Worm (Caenorhabditis elegans) whole organism, L1 larva: ENCODE results near the gene Y54G2A.28.

Source experiments
- C04F5.9 ChIP-seq: sonication (generic microtip); optimal IDR thresholded peaks from 2 replicates; lab custom pipeline; 2016; ENCODE audit warnings: missing genetic modification characterization, missing compliant biosample characterization
- C16A3.4 ChIP-seq: fragments of 150-350 bp; optimal IDR thresholded peaks from 2 replicates; lab custom pipeline; 2014; ENCODE audit warnings: missing biosample characterization, missing genetic modification characterization
- aha-1 ChIP-seq: fragments of 150-350 bp; optimal IDR thresholded peaks from 2 replicates; lab custom pipeline; 2014; ENCODE audit warnings: missing biosample characterization, missing genetic modification characterization
- aly-2 ChIP-seq: fragments of 150-350 bp; optimal IDR thresholded peaks from 2 replicates; lab custom pipeline; 2014; ENCODE audit warnings: missing biosample characterization, missing genetic modification characterization
- ceh-90 ChIP-seq: sonication (generic microtip); optimal IDR thresholded peaks from 2 replicates; lab custom pipeline; 2016; ENCODE audit warnings: missing genetic modification characterization, missing compliant biosample characterization
- ces-1 ChIP-seq: fragments of 150-350 bp; optimal IDR thresholded peaks from 2 replicates; lab custom pipeline; 2014; ENCODE audit warnings: missing biosample characterization, missing genetic modification reagents, missing genetic modification characterization
- dsc-1 ChIP-seq: sonication (generic microtip); optimal IDR thresholded peaks from 2 replicates; lab custom pipeline; 2016; ENCODE audit warnings: mild to moderate bottlenecking, missing genetic modification characterization, missing compliant biosample characterization
- efl-1 ChIP-seq, 4 experiments: fragments of 150-350 bp; optimal IDR thresholded peaks in 3 of 4; peaks in 1 of 4; 1 replicate in 1 of 4; 2 replicates in 3 of 4; lab custom pipeline; 2014; ENCODE audit warnings: missing biosample characterization in 2 of 4, missing genetic modification characterization in 2 of 4, missing genetic modification reagents in 2 of 4
- efl-3 ChIP-seq: fragments of 200-800 bp; sonication (Bioruptor generic); optimal IDR thresholded peaks from 2 replicates; lab custom pipeline; 2018; ENCODE audit warnings: mild to moderate bottlenecking, missing genetic modification characterization, missing compliant biosample characterization
- egl-13 ChIP-seq: sonication (generic microtip); optimal IDR thresholded peaks from 2 replicates; lab custom pipeline; 2016; ENCODE audit warnings: missing genotype, missing genetic modification reagents, missing genetic modification characterization, missing compliant biosample characterization
- egl-27 ChIP-seq, 2 experiments: fragments of 150-350 bp in 1 of 2; sonication (generic microtip); optimal IDR thresholded peaks; 3 replicates each; lab custom pipeline; 2017 to 2018; ENCODE audit warnings: missing biosample characterization in 2 of 2, missing genetic modification characterization in 2 of 2, missing genetic modification reagents in 2 of 2
- elt-2 ChIP-seq: sonication (generic microtip); optimal IDR thresholded peaks from 2 replicates; lab custom pipeline; 2016; ENCODE audit warnings: missing genetic modification characterization, mild to moderate bottlenecking, inconsistent platforms, missing compliant biosample characterization, missing genetic modification reagents
- elt-3 ChIP-seq, 6 experiments: fragments of 150-350 bp in 1 of 6; sonication (generic microtip); optimal IDR thresholded peaks; 2 replicates each; lab custom pipeline; 2017 to 2018; ENCODE audit warnings: missing biosample characterization in 6 of 6, missing genetic modification characterization in 6 of 6, inconsistent platforms in 1 of 6
- ets-5 ChIP-seq: fragments of 200-800 bp; sonication (Bioruptor generic); IDR thresholded peaks from 2 replicates; pipeline ENCODE4 v1.3.6; 2022; ENCODE audit warnings: missing genetic modification characterization, missing compliant biosample characterization
- fkh-4 ChIP-seq: sonication (generic microtip); optimal IDR thresholded peaks from 2 replicates; lab custom pipeline; 2016; ENCODE audit warnings: missing compliant biosample characterization, missing genetic modification characterization, borderline replicate concordance
- fkh-8 ChIP-seq: sonication (generic microtip); optimal IDR thresholded peaks from 2 replicates; lab custom pipeline; 2016; ENCODE audit warnings: mild to moderate bottlenecking, missing genetic modification characterization, missing compliant biosample characterization
- grh-1 ChIP-seq: fragments of 200-800 bp; sonication (Bioruptor generic); IDR thresholded peaks from 2 replicates; pipeline ENCODE4 v1.3.6; 2022; ENCODE audit warnings: missing genetic modification reagents, missing genetic modification characterization, missing compliant biosample characterization
- irx-1 ChIP-seq: sonication (generic microtip); optimal IDR thresholded peaks from 2 replicates; lab custom pipeline; 2016; ENCODE audit warnings: missing genetic modification characterization, missing compliant biosample characterization
- lin-13 ChIP-seq: fragments of 150-350 bp; optimal IDR thresholded peaks from 2 replicates; lab custom pipeline; 2014; ENCODE audit warnings: missing biosample characterization, missing genetic modification reagents, missing genetic modification characterization
- lin-14 ChIP-seq: fragments of 200-800 bp; sonication (Bioruptor generic); optimal IDR thresholded peaks from 2 replicates; lab custom pipeline; 2018; ENCODE audit warnings: mild to moderate bottlenecking, missing genetic modification characterization, moderate library complexity, missing compliant biosample characterization
- lin-15B ChIP-seq: fragments of 150-350 bp; sonication (generic microtip); optimal IDR thresholded peaks from 3 replicates; lab custom pipeline; 2014; ENCODE audit warnings: missing biosample characterization, missing genetic modification characterization
- lin-39 ChIP-seq: fragments of 150-350 bp; optimal IDR thresholded peaks from 2 replicates; lab custom pipeline; 2014; ENCODE audit warnings: missing biosample characterization, missing genetic modification reagents, missing genetic modification characterization
- lir-3 ChIP-seq: sonication (generic microtip); optimal IDR thresholded peaks from 2 replicates; lab custom pipeline; 2016; ENCODE audit warnings: mild to moderate bottlenecking, missing genetic modification characterization, moderate library complexity, missing compliant biosample characterization; ENCODE audit not compliant: poor library complexity
- mdl-1 ChIP-seq, 2 experiments: fragments of 150-350 bp; optimal IDR thresholded peaks; 2 replicates each; lab custom pipeline; 2014 to 2017; ENCODE audit warnings: missing biosample characterization in 2 of 2, missing genetic modification characterization in 2 of 2, inconsistent platforms in 1 of 2
- nhr-11 ChIP-seq: fragments of 150-350 bp; optimal IDR thresholded peaks from 2 replicates; lab custom pipeline; 2014; ENCODE audit warnings: missing biosample characterization, missing genetic modification characterization
- nhr-19 ChIP-seq: fragments of 200-800 bp; sonication (Bioruptor generic); conservative IDR thresholded peaks from 2 replicates; pipeline ENCODE4 v1.3.6; 2022; ENCODE audit warnings: missing genetic modification characterization, missing compliant biosample characterization
- nhr-237 ChIP-seq: fragments of 150-350 bp; optimal IDR thresholded peaks from 2 replicates; lab custom pipeline; 2014; ENCODE audit warnings: missing biosample characterization, missing genetic modification characterization
- nhr-77 ChIP-seq: fragments of 150-350 bp; optimal IDR thresholded peaks from 2 replicates; lab custom pipeline; 2014; ENCODE audit warnings: missing biosample characterization, missing genetic modification characterization
- nhr-84 ChIP-seq: sonication (generic microtip); optimal IDR thresholded peaks from 2 replicates; lab custom pipeline; 2017; ENCODE audit warnings: missing biosample characterization, missing genetic modification characterization
- nhr-90 ChIP-seq: sonication (generic microtip); optimal IDR thresholded peaks from 2 replicates; lab custom pipeline; 2016; ENCODE audit warnings: mild to moderate bottlenecking, missing genetic modification characterization, missing compliant biosample characterization; ENCODE audit not compliant: poor library complexity
- pag-3 ChIP-seq: sonication (generic microtip); optimal IDR thresholded peaks from 2 replicates; lab custom pipeline; 2017; ENCODE audit warnings: missing genetic modification characterization, mild to moderate bottlenecking, missing compliant biosample characterization, antibody characterized with exemption, borderline replicate concordance; ENCODE audit not compliant: insufficient read depth
- skn-1 ChIP-seq: fragments of 150-350 bp; optimal IDR thresholded peaks from 2 replicates; lab custom pipeline; 2014; ENCODE audit warnings: missing biosample characterization, missing genetic modification characterization
- snpc-4 ChIP-seq: fragments of 150-350 bp; optimal IDR thresholded peaks from 2 replicates; lab custom pipeline; 2014; ENCODE audit warnings: missing biosample characterization, missing genetic modification characterization
- swsn-7 ChIP-seq: sonication (generic microtip); optimal IDR thresholded peaks from 2 replicates; lab custom pipeline; 2016; ENCODE audit warnings: missing genetic modification characterization, missing compliant biosample characterization
- tbx-2 ChIP-seq: sonication (generic microtip); optimal IDR thresholded peaks from 2 replicates; lab custom pipeline; 2016; ENCODE audit warnings: missing genetic modification characterization, missing compliant biosample characterization
- unc-30 ChIP-seq: sonication (generic microtip); optimal IDR thresholded peaks from 2 replicates; lab custom pipeline; 2017; ENCODE audit warnings: missing biosample characterization, missing genetic modification characterization
- ztf-4 ChIP-seq: fragments of 150-350 bp; optimal IDR thresholded peaks from 2 replicates; lab custom pipeline; 2014; ENCODE audit warnings: missing biosample characterization, missing genetic modification characterization

Gene Y54G2A.28

DNA sequence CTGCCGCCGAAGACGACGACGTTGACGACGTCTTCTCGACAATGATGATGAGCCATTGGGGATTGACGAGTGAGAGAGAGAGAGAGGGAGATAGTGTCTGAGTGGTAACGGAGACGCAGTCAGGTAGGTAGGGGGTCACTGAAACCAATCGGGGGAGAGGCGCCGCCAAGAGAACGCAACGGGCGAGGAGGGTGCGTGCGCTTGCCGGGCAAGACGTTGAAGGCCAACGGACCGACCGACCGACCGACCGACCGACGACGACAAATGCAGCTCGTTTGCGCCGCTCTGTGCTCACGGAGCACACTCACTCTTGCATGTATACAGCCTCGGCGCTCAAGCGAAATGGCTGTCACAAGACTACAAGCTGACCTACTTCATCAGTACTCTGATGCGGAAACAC is 21.7 kb downstream of the Y54G2A.28 start (continued):
- TF ChIP-seq C04F5.9 (tag; lab: Kevin White, UChicago) (no peak), egl-13 (peak; percentile 42), snpc-4 (no peak), aly-2 (tag; lab: Kevin White, UChicago) (no peak), grh-1 (GFP tag; lab: Robert Waterston, UW) (no peak), nhr-77 (tag; lab: Kevin White, UChicago) (no peak), aha-1 (tag; lab: Kevin White, UChicago) (no peak), ztf-4 (no peak), fkh-8 (tag; lab: Kevin White, UChicago) (peak; percentile 82), nhr-84 (no peak), lin-15B (tag; lab: Kevin White, UChicago) (no peak), efl-1 (optimal IDR thresholded peaks at IDR 0.05; lab: Kevin White, UChicago) (no peak), efl-1 (GFP tag; optimal IDR thresholded peaks at IDR 0.05 in 1 of 2; lab: Kevin White, UChicago) (peak in 1 of 2 experiments; percentile 88), efl-3 (no peak), unc-30 (tag; lab: Kevin White, UChicago) (no peak), nhr-19 (peak; percentile 28; the same call in 1 of the 2 replicates), C16A3.4 (tag; lab: Kevin White, UChicago) (no peak), tbx-2 (tag; lab: Kevin White, UChicago) (peak; percentile 41), ceh-90 (no peak), lin-14 (GFP tag; lab: Kevin White, UChicago) (peak; percentile 72)

DNA sequence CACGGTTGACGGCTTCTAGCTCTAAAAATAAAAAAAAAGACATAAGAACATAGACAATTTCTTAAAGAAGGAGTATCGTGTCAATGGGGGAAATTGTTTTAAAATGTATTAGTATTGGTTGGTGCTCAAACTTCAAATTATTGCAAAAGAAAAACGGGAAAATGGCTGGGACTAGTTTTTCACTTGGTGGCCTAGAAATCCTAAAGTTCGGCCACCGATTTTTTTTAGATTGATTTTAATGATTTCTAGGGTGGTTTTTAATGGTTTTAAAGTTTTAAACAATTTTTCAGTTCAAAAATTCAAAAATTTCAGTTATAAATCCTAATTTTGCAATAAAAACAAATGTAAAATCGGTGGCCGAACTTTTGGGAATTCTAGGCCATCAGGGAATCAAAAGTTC is 25.5 kb downstream of the Y54G2A.28 start:
- TF ChIP-seq nhr-237 (tag; lab: Kevin White, UChicago) (no peak), C16A3.4 (tag; lab: Kevin White, UChicago) (no peak), efl-1 (optimal IDR thresholded peaks at IDR 0.05; lab: Kevin White, UChicago) (no peak), efl-1 (GFP tag; optimal IDR thresholded peaks at IDR 0.05 in 1 of 2; lab: Kevin White, UChicago) (peak in 1 of 2 experiments; percentile 85), nhr-19 (no peak), swsn-7 (tag; lab: Kevin White, UChicago) (no peak), irx-1 (tag; lab: Kevin White, UChicago) (peak; percentile 18), dsc-1 (tag; lab: Kevin White, UChicago) (no peak), lin-39 (tag; lab: Kevin White, UChicago) (no peak), lin-13 (GFP tag; lab: Kevin White, UChicago) (no peak), nhr-90 (tag; lab: Kevin White, UChicago) (no peak), elt-3 (tag; optimal IDR thresholded peaks at IDR 0.05; lab: Kevin White, UChicago) (no peak), fkh-4 (no peak), lir-3 (tag; lab: Kevin White, UChicago) (no peak)

DNA sequence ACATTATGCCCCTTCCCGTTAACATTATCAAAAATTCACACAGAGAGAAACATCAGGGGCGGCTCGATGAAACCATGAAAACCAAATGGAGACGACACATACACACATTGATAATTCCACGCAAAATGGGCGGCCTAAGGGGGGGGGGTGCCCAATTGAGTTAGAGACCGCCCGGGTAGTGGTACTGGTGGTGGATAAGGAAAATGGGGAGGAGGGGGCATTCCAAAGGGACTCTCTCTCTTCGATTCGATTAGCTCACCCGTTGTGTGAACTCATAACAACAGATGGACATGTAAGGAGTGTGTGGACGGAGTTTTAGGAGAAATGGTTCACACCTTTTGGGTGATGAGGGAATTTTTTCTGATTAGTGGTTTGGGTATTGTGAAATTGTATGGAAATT is 29.8 kb downstream of the Y54G2A.28 start:
- TF ChIP-seq ets-5 (GFP tag; lab: Robert Waterston, UW), result no peak
- TF ChIP-seq pag-3 (tag; lab: Kevin White, UChicago), result no peak
- no peak for TF ChIP-seq tbx-2 (tag; lab: Kevin White, UChicago)
- TF ChIP-seq nhr-11 (tag; lab: Kevin White, UChicago), result no peak
- TF ChIP-seq snpc-4, result no peak
- no peak for TF ChIP-seq mdl-1 (tag; optimal IDR thresholded peaks at IDR 0.05; lab: Kevin White, UChicago)
- no peak for TF ChIP-seq nhr-84
- no peak for TF ChIP-seq nhr-237 (tag; lab: Kevin White, UChicago)
- no peak for TF ChIP-seq elt-2 (tag; lab: Kevin White, UChicago)
- peak; percentile 61 for TF ChIP-seq lin-14 (GFP tag; lab: Kevin White, UChicago)
- no peak for TF ChIP-seq nhr-77 (tag; lab: Kevin White, UChicago)
- TF ChIP-seq egl-27 (tag; optimal IDR thresholded peaks at IDR 0.05; lab: Kevin White, UChicago), result no peak
- TF ChIP-seq ces-1, result peak; percentile 24
- TF ChIP-seq skn-1 (tag; lab: Kevin White, UChicago), result no peak
